Worm (Caenorhabditis elegans) whole organism, mixed stage, embryonic: ENCODE results near the gene C24D10.5.
"Not testable (repeated sequence)": the region's sequence is repeated elsewhere in the genome, so short reads cannot be mapped to it uniquely, and the experiment has no call there.

Source experiments
- M03D4.4 ChIP-seq: sonication (generic microtip); optimal IDR thresholded peaks from 2 replicates; lab custom pipeline; 2017; ENCODE audit warnings: mild to moderate bottlenecking, missing genetic modification characterization, missing compliant biosample characterization
- bed-3 ChIP-seq: fragments of 200-800 bp; sonication (Bioruptor generic); optimal IDR thresholded peaks from 3 replicates; lab custom pipeline; 2018; ENCODE audit warnings: mild to moderate bottlenecking, missing genetic modification characterization, moderate library complexity, missing compliant biosample characterization
- blmp-1 ChIP-seq: fragments of 150-350 bp; optimal IDR thresholded peaks from 2 replicates; lab custom pipeline; 2014; ENCODE audit warnings: missing biosample characterization, missing genetic modification characterization
- ceh-39 ChIP-seq: fragments of 150-350 bp; optimal IDR thresholded peaks from 2 replicates; lab custom pipeline; 2014; ENCODE audit warnings: missing biosample characterization, missing genetic modification characterization
- ceh-43 ChIP-seq: fragments of 200-800 bp; sonication (Bioruptor generic); optimal IDR thresholded peaks from 2 replicates; lab custom pipeline; 2018; ENCODE audit warnings: mild to moderate bottlenecking, missing genetic modification characterization, moderate library complexity, missing compliant biosample characterization
- ceh-83 ChIP-seq: fragments of 200-800 bp; sonication (Bioruptor generic); optimal IDR thresholded peaks from 2 replicates; lab custom pipeline; 2018; ENCODE audit warnings: mild to moderate bottlenecking, missing genetic modification characterization, missing compliant biosample characterization
- ces-1 ChIP-seq: fragments of 150-350 bp; optimal IDR thresholded peaks from 2 replicates; lab custom pipeline; 2014; ENCODE audit warnings: missing biosample characterization, missing genetic modification reagents, missing genetic modification characterization
- cnd-1 ChIP-seq: fragments of 200-800 bp; sonication (Bioruptor generic); optimal IDR thresholded peaks from 2 replicates; lab custom pipeline; 2018; ENCODE audit warnings: mild to moderate bottlenecking, missing genetic modification characterization, missing compliant biosample characterization
- drap-1 ChIP-seq: fragments of 200-800 bp; sonication (Bioruptor generic); optimal IDR thresholded peaks from 3 replicates; lab custom pipeline; 2018; ENCODE audit warnings: mild to moderate bottlenecking, missing genetic modification characterization, missing compliant biosample characterization
- elt-1 ChIP-seq: sonication (generic microtip); optimal IDR thresholded peaks from 2 replicates; lab custom pipeline; 2017; ENCODE audit warnings: missing genetic modification characterization, mild to moderate bottlenecking, missing compliant biosample characterization, antibody characterized with exemption, moderate library complexity, borderline replicate concordance; ENCODE audit not compliant: insufficient read depth
- elt-3 ChIP-seq: fragments of 150-350 bp; optimal IDR thresholded peaks from 2 replicates; lab custom pipeline; 2014; ENCODE audit warnings: missing biosample characterization, missing genetic modification characterization
- flh-1 ChIP-seq: fragments of 200-800 bp; sonication (Bioruptor generic); optimal IDR thresholded peaks from 2 replicates; lab custom pipeline; 2018; ENCODE audit warnings: mild to moderate bottlenecking, missing genetic modification characterization, moderate library complexity, missing compliant biosample characterization
- ham-2 ChIP-seq: fragments of 200-800 bp; sonication (Bioruptor generic); optimal IDR thresholded peaks from 2 replicates; lab custom pipeline; 2018; ENCODE audit warnings: mild to moderate bottlenecking, missing genetic modification characterization, missing compliant biosample characterization
- hlh-1 ChIP-seq: fragments of 150-350 bp; optimal IDR thresholded peaks from 2 replicates; lab custom pipeline; 2014; ENCODE audit warnings: missing biosample characterization, missing genetic modification reagents, missing genetic modification characterization
- lin-13 ChIP-seq: fragments of 150-350 bp; optimal IDR thresholded peaks from 2 replicates; lab custom pipeline; 2014; ENCODE audit warnings: missing biosample characterization, missing genetic modification characterization
- lin-32 ChIP-seq: fragments of 200-800 bp; sonication (Bioruptor generic); optimal IDR thresholded peaks from 2 replicates; lab custom pipeline; 2018; ENCODE audit warnings: mild to moderate bottlenecking, missing genetic modification characterization, missing compliant biosample characterization
- lsy-2 ChIP-seq: fragments of 150-350 bp; optimal IDR thresholded peaks from 2 replicates; lab custom pipeline; 2014; ENCODE audit warnings: missing biosample characterization, missing genetic modification characterization
- mab-5 ChIP-seq: fragments of 150-350 bp; optimal IDR thresholded peaks from 2 replicates; lab custom pipeline; 2014; ENCODE audit warnings: missing biosample characterization, missing genetic modification characterization
- mep-1 ChIP-seq: fragments of 150-350 bp; optimal IDR thresholded peaks from 2 replicates; lab custom pipeline; 2017; ENCODE audit warnings: missing biosample characterization, missing genetic modification reagents, missing genetic modification characterization, inconsistent platforms
- mls-2 ChIP-seq: sonication (generic microtip); optimal IDR thresholded peaks from 2 replicates; lab custom pipeline; 2016; ENCODE audit warnings: mild to moderate bottlenecking, missing genetic modification characterization, moderate library complexity, missing compliant biosample characterization
- nhr-12 ChIP-seq: fragments of 150-350 bp; optimal IDR thresholded peaks from 2 replicates; lab custom pipeline; 2014; ENCODE audit warnings: missing biosample characterization, missing genetic modification characterization
- nhr-2 ChIP-seq: fragments of 150-350 bp; optimal IDR thresholded peaks from 2 replicates; lab custom pipeline; 2014; ENCODE audit warnings: missing biosample characterization, missing genetic modification characterization
- nhr-237 ChIP-seq: fragments of 150-350 bp; optimal IDR thresholded peaks from 2 replicates; lab custom pipeline; 2014; ENCODE audit warnings: missing biosample characterization, missing genetic modification characterization
- nhr-28 ChIP-seq: fragments of 150-350 bp; optimal IDR thresholded peaks from 2 replicates; lab custom pipeline; 2014; ENCODE audit warnings: missing biosample characterization, missing genetic modification characterization
- nhr-76 ChIP-seq: sonication (generic microtip); optimal IDR thresholded peaks from 2 replicates; lab custom pipeline; 2017; ENCODE audit warnings: missing biosample characterization, missing genetic modification characterization
- pha-4 ChIP-seq: fragments of 150-350 bp; optimal IDR thresholded peaks from 2 replicates; lab custom pipeline; 2018; ENCODE audit warnings: missing biosample characterization, missing genetic modification reagents, missing genetic modification characterization
- sem-2 ChIP-seq: fragments of 200-800 bp; sonication (Bioruptor generic); optimal IDR thresholded peaks from 2 replicates; lab custom pipeline; 2018; ENCODE audit warnings: mild to moderate bottlenecking, missing genetic modification characterization, missing compliant biosample characterization
- snpc-4 ChIP-seq: fragments of 150-350 bp; optimal IDR thresholded peaks from 2 replicates; lab custom pipeline; 2014; ENCODE audit warnings: missing biosample characterization, missing genetic modification characterization
- sptf-1 ChIP-seq: sonication (generic microtip); optimal IDR thresholded peaks from 2 replicates; lab custom pipeline; 2017; ENCODE audit warnings: mild to moderate bottlenecking, missing genetic modification characterization, moderate library complexity, missing compliant biosample characterization
- tbx-8 ChIP-seq: fragments of 200-800 bp; sonication (Bioruptor generic); optimal IDR thresholded peaks from 2 replicates; lab custom pipeline; 2018; ENCODE audit warnings: mild to moderate bottlenecking, missing genetic modification characterization, moderate library complexity, missing compliant biosample characterization
- unc-120 ChIP-seq: sonication (generic microtip); optimal IDR thresholded peaks from 2 replicates; lab custom pipeline; 2017; ENCODE audit warnings: missing genetic modification characterization, missing compliant biosample characterization; ENCODE audit not compliant: poor library complexity, severe bottlenecking
- unc-39 ChIP-seq: fragments of 150-350 bp; optimal IDR thresholded peaks from 2 replicates; lab custom pipeline; 2014; ENCODE audit warnings: missing biosample characterization, missing genetic modification characterization
- unc-62 ChIP-seq: fragments of 150-350 bp; optimal IDR thresholded peaks from 2 replicates; lab custom pipeline; 2014; ENCODE audit warnings: missing biosample characterization, missing genetic modification reagents, missing genetic modification characterization
- zip-8 ChIP-seq: fragments of 150-350 bp; optimal IDR thresholded peaks from 2 replicates; lab custom pipeline; 2014; ENCODE audit warnings: missing biosample characterization, missing genetic modification characterization
- ztf-11 ChIP-seq: fragments of 150-350 bp; optimal IDR thresholded peaks from 2 replicates; lab custom pipeline; 2014; ENCODE audit warnings: missing biosample characterization, missing genetic modification characterization

C24D10.5 gene

DNA sequence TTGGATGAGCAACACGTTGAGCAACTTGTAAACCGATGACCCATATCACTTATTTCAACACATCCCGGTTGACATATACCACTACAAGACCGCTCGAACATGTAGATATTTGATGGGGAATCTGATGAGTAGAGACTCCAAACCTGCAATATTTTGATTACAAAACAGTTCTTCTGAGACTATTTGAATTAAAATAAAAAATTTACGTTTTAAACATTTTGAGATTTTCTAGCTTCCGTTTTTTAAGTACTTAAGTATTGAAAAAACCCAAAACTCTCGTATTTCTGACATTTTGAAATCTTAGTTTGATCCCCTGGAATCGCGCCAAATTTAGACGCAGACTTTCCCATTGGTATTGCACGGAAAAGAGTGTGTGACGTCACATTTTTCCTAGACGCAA, 7.3 kb downstream of the C24D10.5 start, which contains the start of gene C24D10.49:
TSS of gene C24D10.49 (minus strand) at position 101 of the 400 bp plus-strand sequence.
- TF ChIP-seq pha-4 (no peak), zip-8 (peak; percentile 58)

DNA sequence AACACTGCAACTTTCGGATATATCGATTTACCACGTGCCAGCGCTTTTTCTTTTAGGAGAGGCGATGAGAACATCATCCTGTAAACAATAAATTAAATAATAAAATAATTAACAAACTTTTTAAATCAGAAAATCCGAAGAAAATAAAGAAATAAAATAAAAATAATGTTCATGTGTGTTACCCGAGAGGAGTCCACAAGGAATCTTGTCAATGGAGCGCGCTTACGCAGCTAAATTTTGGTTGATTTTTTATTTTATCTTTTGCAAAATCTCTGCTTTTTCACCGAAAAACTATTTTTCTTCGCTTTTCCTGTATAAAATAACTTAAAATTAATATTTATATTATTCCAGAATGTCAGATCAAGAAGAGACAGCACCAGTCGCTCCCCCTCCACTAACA, 10.3 kb downstream of the C24D10.5 start, which contains the start of the genes C24D10.6 and C24D10.4:
TSS of gene C24D10.6 (minus strand) at position 78 of the 400 bp plus-strand sequence.
TSS of gene C24D10.4 (plus strand) at position 352 of the 400 bp plus-strand sequence.
- TF ChIP-seq flh-1 (GFP tag; lab: Kevin White, UChicago) = no peak
- peak; percentile 37 for TF ChIP-seq elt-1 (tag; lab: Kevin White, UChicago)
- TF ChIP-seq ces-1 (GFP tag; lab: Kevin White, UChicago) = peak; percentile 22
- TF ChIP-seq sem-2 = no peak

DNA sequence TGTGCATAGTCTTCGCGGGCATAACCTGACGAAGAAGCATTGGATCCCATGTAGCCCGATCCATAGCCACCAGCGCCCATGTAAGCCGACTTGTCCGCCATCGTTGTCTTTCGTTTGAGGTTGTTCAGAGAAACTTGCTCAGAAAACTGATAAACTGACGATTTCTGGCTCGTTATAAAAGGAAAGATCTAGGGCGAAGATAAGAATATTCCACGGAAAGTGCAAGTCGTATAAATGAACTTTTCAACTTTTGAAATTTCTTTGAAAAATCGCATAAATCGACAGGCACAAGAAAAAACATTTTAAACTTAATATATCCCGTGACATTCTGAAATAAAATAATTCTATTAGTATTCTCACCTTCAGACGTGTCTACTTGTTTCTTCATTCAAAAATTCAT, 13.0 kb downstream of the C24D10.5 start, which contains the start of the genes nspd-3 and C24D10.2:
TSS of gene nspd-3 (minus strand) at position 101 of the 400 bp plus-strand sequence.
TSS of gene C24D10.2 (plus strand) at position 399 of the 400 bp plus-strand sequence.
- TF ChIP-seq ceh-43; lsy-2 (tag; lab: Kevin White, UChicago); pha-4: not testable (repeated sequence)

DNA sequence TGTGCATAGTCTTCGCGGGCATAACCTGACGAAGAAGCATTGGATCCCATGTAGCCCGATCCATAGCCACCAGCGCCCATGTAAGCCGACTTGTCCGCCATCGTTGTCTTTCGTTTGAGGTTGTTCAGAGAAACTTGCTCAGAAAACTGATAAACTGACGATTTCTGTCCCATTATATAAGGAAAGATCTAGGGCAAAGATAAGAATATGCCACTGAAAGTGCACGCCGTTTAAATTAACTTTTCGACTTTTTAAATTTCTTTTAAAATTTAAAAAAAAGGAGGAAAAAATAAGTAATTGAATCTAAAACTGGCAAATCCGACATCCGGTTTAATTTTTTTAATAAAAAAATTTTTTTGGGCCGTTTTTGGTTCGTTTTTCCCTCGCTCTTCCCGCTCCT, 15.7 kb downstream of the C24D10.5 start, which contains the start of gene nspd-6:
TSS of gene nspd-6 (minus strand) at position 101 of the 400 bp plus-strand sequence.
- TF ChIP-seq ces-1, drap-1, ham-2 (GFP tag; lab: Kevin White, UChicago): not testable (repeated sequence)
- TF ChIP-seq, all 35 proteins: peak for 0; not testable (repeated sequence) for 35

DNA sequence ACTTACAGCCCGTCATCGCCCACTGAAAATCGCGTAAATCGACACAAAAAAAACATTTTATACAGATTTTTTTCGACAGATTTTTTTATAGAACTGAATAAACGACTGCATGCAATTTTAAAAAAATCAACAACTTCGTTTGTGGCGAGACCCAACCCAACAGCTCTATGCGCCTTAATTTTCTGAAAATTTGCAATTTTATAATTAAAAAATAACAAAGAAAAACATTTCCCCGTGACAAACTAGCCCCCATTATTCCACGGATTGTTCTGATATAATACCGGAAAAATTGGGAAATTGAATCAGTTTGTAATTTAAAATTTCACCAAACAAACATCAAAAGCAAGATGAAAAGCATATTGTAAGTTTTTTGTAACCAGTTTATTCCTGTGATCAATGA, 16.1 kb downstream of the C24D10.5 start, which contains the start of gene ptp-5.1:
TSS of gene ptp-5.1 (plus strand) at position 301 of the 400 bp plus-strand sequence.
- TF ChIP-seq nhr-237 (tag; lab: Kevin White, UChicago) = no peak
- no peak for TF ChIP-seq nhr-12 (tag; lab: Kevin White, UChicago)
- TF ChIP-seq M03D4.4 = no peak
- TF ChIP-seq elt-1 (tag; lab: Kevin White, UChicago) = no peak

DNA sequence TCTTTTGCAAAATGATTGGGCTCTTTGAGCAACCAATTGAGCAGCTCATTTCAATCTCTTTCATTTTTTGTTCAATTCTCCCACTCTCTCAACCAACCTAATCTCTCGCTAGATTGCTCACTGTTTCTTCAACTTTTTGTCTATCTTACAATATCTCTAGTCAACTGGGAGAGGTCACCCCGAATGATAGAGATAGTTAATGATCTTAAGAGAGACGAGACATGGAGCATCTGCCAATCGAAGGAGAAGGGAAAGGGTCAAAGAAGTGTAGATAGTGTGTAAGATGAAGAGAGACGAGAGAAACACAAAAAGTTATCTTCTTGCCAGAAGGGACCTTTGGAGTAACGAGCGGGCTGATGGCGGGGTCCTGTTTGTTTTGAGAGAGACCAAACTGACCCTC, 19.4 kb downstream of the C24D10.5 start:
- TF ChIP-seq blmp-1 (no peak), elt-1 (tag; lab: Kevin White, UChicago) (no peak), drap-1 (GFP tag; lab: Kevin White, UChicago) (no peak), tbx-8 (no peak), unc-39 (tag; lab: Kevin White, UChicago) (no peak), flh-1 (GFP tag; lab: Kevin White, UChicago) (no peak), pha-4 (no peak), ztf-11 (tag; lab: Kevin White, UChicago) (no peak), ceh-43 (no peak), elt-3 (tag; lab: Kevin White, UChicago) (no peak), sptf-1 (tag; lab: Kevin White, UChicago) (no peak), sem-2 (no peak), ceh-83 (GFP tag; lab: Kevin White, UChicago) (no peak), cnd-1 (tag; lab: Kevin White, UChicago) (no peak), nhr-76 (tag; lab: Kevin White, UChicago) (no peak), lsy-2 (tag; lab: Kevin White, UChicago) (no peak), ceh-39 (tag; lab: Kevin White, UChicago) (peak; percentile 68), zip-8 (no peak), bed-3 (no peak), nhr-28 (tag; lab: Kevin White, UChicago) (no peak), M03D4.4 (no peak), hlh-1 (tag; lab: Kevin White, UChicago) (peak; percentile 85), mep-1 (tag; lab: Kevin White, UChicago) (no peak), nhr-237 (tag; lab: Kevin White, UChicago) (no peak), mab-5 (tag; lab: Kevin White, UChicago) (no peak), mls-2 (no peak), snpc-4 (tag; lab: Kevin White, UChicago) (no peak), lin-13 (tag; lab: Kevin White, UChicago) (no peak), nhr-2 (peak; percentile 59), unc-62 (peak; percentile 59), unc-120 (tag; lab: Kevin White, UChicago) (peak; percentile 75), ham-2 (GFP tag; lab: Kevin White, UChicago) (no peak), ces-1 (GFP tag; lab: Kevin White, UChicago) (no peak), lin-32 (GFP tag; lab: Kevin White, UChicago) (no peak), nhr-12 (tag; lab: Kevin White, UChicago) (no peak)
